Worm (Caenorhabditis elegans) whole organism, midembryonic: ENCODE data around the gene hlh-10.

Experiments used
- flt-1 ChIP-seq: fragments of 200-800 bp; sonication (Bioruptor generic); IDR thresholded peaks from 2 replicates; pipeline ENCODE4 v1.3.6; 2022; ENCODE audit warnings: missing genetic modification characterization, missing compliant biosample characterization
- med-1 ChIP-seq: sonication (generic microtip); optimal IDR thresholded peaks from 2 replicates; lab custom pipeline; 2017; ENCODE audit warnings: missing genetic modification characterization, mild to moderate bottlenecking, missing compliant biosample characterization, antibody characterized with exemption, missing genetic modification reagents; ENCODE audit not compliant: insufficient read depth
- ref-1 ChIP-seq: fragments of 200-800 bp; sonication (Bioruptor generic); conservative IDR thresholded peaks from 2 replicates; pipeline ENCODE4 v1.3.6; 2022; ENCODE audit warnings: missing genetic modification reagents, missing genetic modification characterization, missing compliant biosample characterization
- tab-1 ChIP-seq: fragments of 200-800 bp; sonication (Bioruptor generic); IDR thresholded peaks from 2 replicates; pipeline ENCODE4 v1.3.6; 2022; ENCODE audit warnings: missing genetic modification characterization, missing compliant biosample characterization
- ztf-23 ChIP-seq: fragments of 200-800 bp; sonication (Bioruptor generic); IDR thresholded peaks from 2 replicates; pipeline ENCODE4 v1.3.6; 2022; ENCODE audit warnings: missing genetic modification reagents, missing genetic modification characterization, missing compliant biosample characterization
- ztf-29 ChIP-seq: fragments of 200-800 bp; sonication (Bioruptor generic); IDR thresholded peaks from 2 replicates; pipeline ENCODE4 v1.3.6; 2022; ENCODE audit warnings: missing genetic modification reagents, missing genetic modification characterization, missing compliant biosample characterization

DNA sequence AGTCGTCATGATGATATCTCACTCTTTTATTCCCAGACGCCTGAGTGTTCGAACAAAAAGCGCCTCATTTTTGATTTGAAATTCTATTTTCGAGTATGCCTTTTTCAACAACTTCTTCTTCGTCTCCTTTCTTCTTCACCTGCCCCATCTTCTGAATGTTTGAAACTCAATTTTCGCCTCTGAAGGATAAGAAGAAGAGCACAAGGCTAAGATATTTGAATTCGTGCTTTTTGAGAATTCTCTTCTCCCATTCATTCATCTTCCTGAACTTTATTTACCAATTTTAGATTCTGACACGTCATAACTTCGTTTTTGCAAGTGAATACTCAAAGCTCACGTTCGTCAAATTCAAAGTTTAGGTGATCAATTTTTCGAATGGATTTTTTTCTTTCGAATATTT, 35.0 kb upstream of the hlh-10 start:
- TF ChIP-seq ztf-23 (GFP tag; lab: Robert Waterston, UW) = no peak
- TF ChIP-seq tab-1 (GFP tag; lab: Robert Waterston, UW) = no peak
- no peak for TF ChIP-seq ztf-29 (GFP tag; lab: Robert Waterston, UW)
- TF ChIP-seq ref-1 = no peak
- TF ChIP-seq med-1 (GFP tag; lab: Kevin White, UChicago) = no peak
- no peak for TF ChIP-seq flt-1 (GFP tag; lab: Robert Waterston, UW)
